Fruit fly (Drosophila melanogaster) whole organism, wandering third instar larva: ENCODE results near the gene kdn.

Experiments
- GATAd ChIP-seq: sonication (Bioruptor generic); optimal IDR thresholded peaks from 2 replicates; lab custom pipeline; 2016; ENCODE audit warnings: missing biosample characterization, missing genetic modification characterization
- Hr78 ChIP-seq: fragments of >200 bp; optimal IDR thresholded peaks from 2 replicates; lab custom pipeline; 2017; ENCODE audit warnings: missing biosample characterization, missing genetic modification characterization
- N ChIP-seq: fragments of >200 bp; optimal IDR thresholded peaks from 2 replicates; lab custom pipeline; 2018; ENCODE audit warnings: missing biosample characterization, missing external identifiers, missing genetic modification characterization
- dmrt93B ChIP-seq: fragments of 200-800 bp; sonication (Bioruptor generic); optimal IDR thresholded peaks from 2 replicates; lab custom pipeline; 2018; ENCODE audit warnings: missing biosample characterization, mild to moderate bottlenecking, missing genetic modification characterization
- dsf ChIP-seq: sonication (Bioruptor generic); optimal IDR thresholded peaks from 2 replicates; lab custom pipeline; 2016; ENCODE audit warnings: missing biosample characterization, missing genetic modification characterization, borderline replicate concordance
- ey ChIP-seq: fragments of 200-800 bp; sonication (Bioruptor generic); optimal IDR thresholded peaks from 2 replicates; lab custom pipeline; 2016; ENCODE audit warnings: missing biosample characterization, missing genetic modification characterization
- fru ChIP-seq: fragments of 200-800 bp; sonication (Bioruptor generic); optimal IDR thresholded peaks from 3 replicates; lab custom pipeline; 2016; ENCODE audit warnings: missing biosample characterization, mild to moderate bottlenecking, missing genetic modification characterization
- h ChIP-seq: fragments of 200-800 bp; sonication (Bioruptor generic); optimal IDR thresholded peaks from 3 replicates; lab custom pipeline; 2016; ENCODE audit warnings: missing biosample characterization, mild to moderate bottlenecking, missing genetic modification characterization
- lola ChIP-seq: fragments of >200 bp; optimal IDR thresholded peaks from 2 replicates; lab custom pipeline; 2017; ENCODE audit warnings: missing biosample characterization, missing genetic modification characterization
- pan ChIP-seq: fragments of >200 bp; optimal IDR thresholded peaks from 2 replicates; lab custom pipeline; 2017
- tai ChIP-seq: sonication (Bioruptor generic); optimal IDR thresholded peaks from 2 replicates; lab custom pipeline; 2016; ENCODE audit warnings: missing biosample characterization, missing genetic modification characterization

dm6 chrX:6340593-6341068 lies 9.8 kb upstream of the kdn start:
- TF ChIP-seq pan (lab: Kevin White, UChicago): no peak
- peak; percentile 78 for TF ChIP-seq fru (GFP tag; lab: Kevin White, UChicago)
- peak; percentile 57 for TF ChIP-seq ey (GFP tag; lab: Kevin White, UChicago)
- no peak for TF ChIP-seq tai (GFP tag; lab: Kevin White, UChicago)
- peak; percentile 75 for TF ChIP-seq h (GFP tag; lab: Kevin White, UChicago)
- TF ChIP-seq GATAd: no peak
- TF ChIP-seq N (GFP tag; lab: Kevin White, UChicago): no peak
- no peak for TF ChIP-seq dsf (GFP tag; lab: Kevin White, UChicago)
- peak; percentile 85 for TF ChIP-seq dmrt93B (GFP tag; lab: Kevin White, UChicago)
- TF ChIP-seq Hr78 (GFP tag; lab: Kevin White, UChicago): no peak
- no peak for TF ChIP-seq lola (GFP tag; lab: Kevin White, UChicago)
